Worm (Caenorhabditis elegans) whole organism, late embryonic: ENCODE data around the gene erh-1.

Source experiments
- C38D4.7 ChIP-seq: fragments of 200-800 bp; sonication (Bioruptor generic); optimal IDR thresholded peaks from 2 replicates; lab custom pipeline; 2018; ENCODE audit warnings: mild to moderate bottlenecking, missing genetic modification characterization, moderate library complexity, missing compliant biosample characterization
- K02D7.2 ChIP-seq: sonication (generic microtip); optimal IDR thresholded peaks from 2 replicates; lab custom pipeline; 2017; ENCODE audit warnings: mild to moderate bottlenecking, missing genetic modification characterization, missing compliant biosample characterization
- K09A11.1 ChIP-seq: sonication (generic microtip); optimal IDR thresholded peaks from 2 replicates; lab custom pipeline; 2017; ENCODE audit warnings: antibody characterized with exemption, mild to moderate bottlenecking, missing genetic modification characterization, missing compliant biosample characterization; ENCODE audit not compliant: insufficient read depth
- T23F11.4 ChIP-seq: fragments of 200-800 bp; sonication (Bioruptor generic); optimal IDR thresholded peaks from 2 replicates; lab custom pipeline; 2018; ENCODE audit warnings: mild to moderate bottlenecking, missing genetic modification characterization, missing compliant biosample characterization
- Y22D7AL.16 ChIP-seq: sonication (generic microtip); optimal IDR thresholded peaks from 2 replicates; lab custom pipeline; 2016; ENCODE audit warnings: missing genetic modification characterization, missing compliant biosample characterization
- ahr-1 ChIP-seq: sonication (generic microtip); optimal IDR thresholded peaks from 2 replicates; lab custom pipeline; 2016; ENCODE audit warnings: missing genetic modification characterization, missing compliant biosample characterization
- ama-1 ChIP-seq: fragments of 150-350 bp; optimal IDR thresholded peaks from 2 replicates; lab custom pipeline; 2014
- ceh-14 ChIP-seq: sonication (generic microtip); optimal IDR thresholded peaks from 2 replicates; lab custom pipeline; 2016; ENCODE audit warnings: missing genotype, missing genetic modification characterization, missing compliant biosample characterization
- ceh-18 ChIP-seq: sonication (generic microtip); optimal IDR thresholded peaks from 2 replicates; lab custom pipeline; 2016; ENCODE audit warnings: missing genetic modification characterization, missing compliant biosample characterization
- ceh-2 ChIP-seq: sonication (generic microtip); optimal IDR thresholded peaks from 2 replicates; lab custom pipeline; 2016; ENCODE audit warnings: missing genotype, missing genetic modification characterization, missing compliant biosample characterization
- ceh-22 ChIP-seq: sonication (generic microtip); optimal IDR thresholded peaks from 2 replicates; lab custom pipeline; 2017; ENCODE audit warnings: missing biosample characterization, missing genetic modification characterization
- ceh-24 ChIP-seq: sonication (generic microtip); optimal IDR thresholded peaks from 2 replicates; lab custom pipeline; 2016; ENCODE audit warnings: mild to moderate bottlenecking, missing genetic modification characterization, missing compliant biosample characterization
- ceh-30 ChIP-seq: fragments of 150-350 bp; optimal IDR thresholded peaks from 2 replicates; lab custom pipeline; 2014; ENCODE audit warnings: missing biosample characterization, missing genetic modification characterization
- ceh-34 ChIP-seq: sonication (generic microtip); optimal IDR thresholded peaks from 2 replicates; lab custom pipeline; 2016; ENCODE audit warnings: mild to moderate bottlenecking, missing genetic modification characterization, missing compliant biosample characterization
- ceh-45 ChIP-seq: fragments of 200-800 bp; sonication (Bioruptor generic); IDR thresholded peaks from 2 replicates; pipeline ENCODE4 v1.3.6; 2022; ENCODE audit warnings: missing genetic modification reagents, missing genetic modification characterization, missing compliant biosample characterization
- che-1 ChIP-seq: sonication (generic microtip); optimal IDR thresholded peaks from 2 replicates; lab custom pipeline; 2016; ENCODE audit warnings: mild to moderate bottlenecking, missing genetic modification characterization, missing compliant biosample characterization
- dmd-4 ChIP-seq: sonication (generic microtip); optimal IDR thresholded peaks from 2 replicates; lab custom pipeline; 2016; ENCODE audit warnings: borderline replicate concordance, missing genetic modification characterization, missing compliant biosample characterization
- elt-2 ChIP-seq: sonication (generic microtip); optimal IDR thresholded peaks from 2 replicates; lab custom pipeline; 2016; ENCODE audit warnings: missing genetic modification reagents, missing genetic modification characterization, missing compliant biosample characterization
- ets-4 ChIP-seq: sonication (generic microtip); optimal IDR thresholded peaks from 2 replicates; lab custom pipeline; 2016; ENCODE audit warnings: missing genetic modification characterization, missing compliant biosample characterization
- eyg-1 ChIP-seq: sonication (generic microtip); optimal IDR thresholded peaks from 2 replicates; lab custom pipeline; 2016; ENCODE audit warnings: missing genotype, missing genetic modification characterization, missing compliant biosample characterization
- fax-1 ChIP-seq: sonication (generic microtip); optimal IDR thresholded peaks from 2 replicates; lab custom pipeline; 2016; ENCODE audit warnings: missing genotype, missing genetic modification characterization, missing compliant biosample characterization
- fkh-10 ChIP-seq: fragments of 150-350 bp; optimal IDR thresholded peaks from 2 replicates; lab custom pipeline; 2014; ENCODE audit warnings: missing biosample characterization, missing genetic modification reagents, missing genetic modification characterization
- fkh-6 ChIP-seq: sonication (generic microtip); optimal IDR thresholded peaks from 2 replicates; lab custom pipeline; 2016; ENCODE audit warnings: missing genetic modification characterization, missing compliant biosample characterization
- gmeb-2 ChIP-seq: sonication (generic microtip); optimal IDR thresholded peaks from 2 replicates; lab custom pipeline; 2016; ENCODE audit warnings: missing genetic modification characterization, inconsistent platforms, missing compliant biosample characterization
- hlh-13 ChIP-seq: fragments of 200-800 bp; sonication (Bioruptor generic); optimal IDR thresholded peaks from 2 replicates; lab custom pipeline; 2018; ENCODE audit warnings: mild to moderate bottlenecking, missing genetic modification characterization, missing compliant biosample characterization
- hlh-15 ChIP-seq: sonication (generic microtip); optimal IDR thresholded peaks from 2 replicates; lab custom pipeline; 2016; ENCODE audit warnings: missing genetic modification characterization, missing compliant biosample characterization
- hlh-30 ChIP-seq: sonication (generic microtip); optimal IDR thresholded peaks from 2 replicates; lab custom pipeline; 2017; ENCODE audit warnings: antibody characterized with exemption, missing genetic modification characterization, missing compliant biosample characterization; ENCODE audit not compliant: insufficient read depth
- hlh-8 ChIP-seq: sonication (generic microtip); optimal IDR thresholded peaks from 2 replicates; lab custom pipeline; 2016; ENCODE audit warnings: missing genotype, missing genetic modification characterization, missing compliant biosample characterization
- lim-6 ChIP-seq: sonication (generic microtip); optimal IDR thresholded peaks from 2 replicates; lab custom pipeline; 2016; ENCODE audit warnings: missing genetic modification characterization, missing compliant biosample characterization
- mec-3 ChIP-seq: sonication (generic microtip); optimal IDR thresholded peaks from 2 replicates; lab custom pipeline; 2016; ENCODE audit warnings: borderline replicate concordance, missing genetic modification characterization, missing compliant biosample characterization
- nfya-1 ChIP-seq: sonication (generic microtip); optimal IDR thresholded peaks from 2 replicates; lab custom pipeline; 2017; ENCODE audit warnings: missing genetic modification characterization, mild to moderate bottlenecking, missing compliant biosample characterization, antibody characterized with exemption, moderate library complexity
- nhr-11 ChIP-seq: fragments of 150-350 bp; optimal IDR thresholded peaks from 2 replicates; lab custom pipeline; 2014; ENCODE audit warnings: missing biosample characterization, missing genetic modification characterization
- nhr-232 ChIP-seq: sonication (generic microtip); optimal IDR thresholded peaks from 2 replicates; lab custom pipeline; 2016; ENCODE audit warnings: missing genetic modification characterization, missing compliant biosample characterization
- odd-2 ChIP-seq: sonication (generic microtip); optimal IDR thresholded peaks from 2 replicates; lab custom pipeline; 2017; ENCODE audit warnings: antibody characterized with exemption, mild to moderate bottlenecking, missing genetic modification characterization, missing compliant biosample characterization
- pat-9 ChIP-seq: fragments of 200-800 bp; sonication (Bioruptor generic); optimal IDR thresholded peaks from 2 replicates; lab custom pipeline; 2018; ENCODE audit warnings: mild to moderate bottlenecking, missing genetic modification characterization, moderate library complexity, missing compliant biosample characterization
- pax-1 ChIP-seq: fragments of 150-350 bp; optimal IDR thresholded peaks from 2 replicates; lab custom pipeline; 2014; ENCODE audit warnings: missing biosample characterization, missing genetic modification characterization
- pha-2 ChIP-seq: sonication (generic microtip); optimal IDR thresholded peaks from 2 replicates; lab custom pipeline; 2017; ENCODE audit warnings: mild to moderate bottlenecking, missing genetic modification characterization, missing compliant biosample characterization
- pqm-1 ChIP-seq: sonication (generic microtip); optimal IDR thresholded peaks from 2 replicates; lab custom pipeline; 2016; ENCODE audit warnings: missing genetic modification characterization, missing compliant biosample characterization
- ref-2 ChIP-seq: sonication (generic microtip); optimal IDR thresholded peaks from 2 replicates; lab custom pipeline; 2016; ENCODE audit warnings: missing genetic modification characterization, missing compliant biosample characterization
- sox-2 ChIP-seq: fragments of 200-800 bp; sonication (Bioruptor generic); IDR thresholded peaks from 2 replicates; pipeline ENCODE4 v1.3.6; 2022; ENCODE audit warnings: missing genetic modification reagents, missing genetic modification characterization, missing compliant biosample characterization
- sox-4 ChIP-seq: sonication (generic microtip); optimal IDR thresholded peaks from 2 replicates; lab custom pipeline; 2017; ENCODE audit warnings: mild to moderate bottlenecking, missing genetic modification characterization, inconsistent platforms, missing compliant biosample characterization
- syd-9 ChIP-seq: sonication (generic microtip); optimal IDR thresholded peaks from 2 replicates; lab custom pipeline; 2016; ENCODE audit warnings: mild to moderate bottlenecking, missing genetic modification characterization, moderate library complexity, missing compliant biosample characterization
- tbx-2 ChIP-seq: sonication (generic microtip); optimal IDR thresholded peaks from 2 replicates; lab custom pipeline; 2016; ENCODE audit warnings: missing genetic modification characterization, missing compliant biosample characterization
- tbx-7 ChIP-seq: sonication (generic microtip); optimal IDR thresholded peaks from 2 replicates; lab custom pipeline; 2016; ENCODE audit warnings: missing genotype, missing genetic modification characterization, missing compliant biosample characterization
- unc-3 ChIP-seq, 2 experiments: fragments of 200-800 bp in 1 of 2; sonication (Bioruptor generic) in 1 of 2; sonication (generic microtip) in 1 of 2; conservative IDR thresholded peaks in 1 of 2; optimal IDR thresholded peaks in 1 of 2; 2 replicates each; pipeline versions ENCODE4 v1.3.6 to Lab custom; 2016 to 2022; ENCODE audit warnings: missing compliant biosample characterization in 2 of 2, missing genetic modification characterization in 2 of 2, missing genetic modification reagents in 1 of 2
- unc-42 ChIP-seq: sonication (generic microtip); optimal IDR thresholded peaks from 2 replicates; lab custom pipeline; 2016; ENCODE audit warnings: missing genotype, missing genetic modification characterization, missing compliant biosample characterization
- unc-55 ChIP-seq: sonication (generic microtip); optimal IDR thresholded peaks from 2 replicates; lab custom pipeline; 2017; ENCODE audit warnings: missing biosample characterization, missing genetic modification reagents, missing genetic modification characterization
- unc-86 ChIP-seq: sonication (generic microtip); optimal IDR thresholded peaks from 2 replicates; lab custom pipeline; 2016; ENCODE audit warnings: missing genetic modification characterization, missing compliant biosample characterization
- zip-5 ChIP-seq: sonication (generic microtip); optimal IDR thresholded peaks from 2 replicates; lab custom pipeline; 2016; ENCODE audit warnings: missing genetic modification characterization, missing compliant biosample characterization
- ztf-16 ChIP-seq: sonication (generic microtip); optimal IDR thresholded peaks from 2 replicates; lab custom pipeline; 2017; ENCODE audit warnings: missing genetic modification characterization, missing compliant biosample characterization

erh-1 gene

ce11 chrV:10578938-10579337 is at the start of gene erh-1, which contains the start of gene lpd-9:
Gene erh-1 (minus strand): TSS chrV:10579141.
Gene lpd-9 (plus strand): TSS chrV:10579305.
- TF ChIP-seq mec-3 (tag; lab: Kevin White, UChicago) (no peak), T23F11.4 (GFP tag; lab: Kevin White, UChicago) (no peak), zip-5 (tag; lab: Kevin White, UChicago) (peak; percentile 8), K02D7.2 (no peak), nhr-11 (tag; lab: Kevin White, UChicago) (no peak), ceh-34 (tag; lab: Kevin White, UChicago) (no peak), ceh-18 (tag; lab: Kevin White, UChicago) (peak; percentile 20), fax-1 (no peak), elt-2 (peak; percentile 68), unc-42 (tag; lab: Kevin White, UChicago) (peak; percentile 15), Y22D7AL.16 (tag; lab: Kevin White, UChicago) (peak; percentile 11), ceh-14 (tag; lab: Kevin White, UChicago) (peak; percentile 43), ceh-2 (tag; lab: Kevin White, UChicago) (peak; percentile 37), fkh-6 (tag; lab: Kevin White, UChicago) (no peak), ceh-45 (no peak), tbx-2 (tag; lab: Kevin White, UChicago) (no peak), dmd-4 (tag; lab: Kevin White, UChicago) (no peak), pha-2 (no peak), nhr-232 (tag; lab: Kevin White, UChicago) (no peak), unc-86 (peak; percentile 23), hlh-15 (tag; lab: Kevin White, UChicago) (no peak), sox-4 (tag; lab: Kevin White, UChicago) (no peak), lim-6 (tag; lab: Kevin White, UChicago) (no peak), ama-1 (lab: Kevin White, UChicago) (no peak), ceh-30 (no peak), unc-55 (GFP tag; lab: Kevin White, UChicago) (no peak), ceh-24 (tag; lab: Kevin White, UChicago) (no peak), ceh-22 (tag; lab: Kevin White, UChicago) (no peak), hlh-13 (GFP tag; lab: Kevin White, UChicago) (no peak), gmeb-2 (no peak), ztf-16 (tag; lab: Kevin White, UChicago) (peak; percentile 29), pax-1 (peak; percentile 12), che-1 (tag; lab: Kevin White, UChicago) (peak; percentile 26), unc-3 (GFP tag; conservative IDR thresholded peaks at IDR 0.05; lab: Robert Waterston, UW) (no peak), unc-3 (tag; optimal IDR thresholded peaks at IDR 0.05; lab: Kevin White, UChicago) (no peak), K09A11.1 (tag; lab: Kevin White, UChicago) (no peak), pqm-1 (tag; lab: Kevin White, UChicago) (no peak), hlh-8 (tag; lab: Kevin White, UChicago) (no peak), odd-2 (tag; lab: Kevin White, UChicago) (no peak), eyg-1 (tag; lab: Kevin White, UChicago) (no peak), nfya-1 (tag; lab: Kevin White, UChicago) (peak; percentile 44), tbx-7 (tag; lab: Kevin White, UChicago) (no peak), sox-2 (GFP tag; lab: Robert Waterston, UW) (no peak), syd-9 (tag; lab: Kevin White, UChicago) (no peak), fkh-10 (GFP tag; lab: Kevin White, UChicago) (no peak), C38D4.7 (GFP tag; lab: Kevin White, UChicago) (no peak), ahr-1 (tag; lab: Kevin White, UChicago) (no peak), hlh-30 (tag; lab: Kevin White, UChicago) (no peak), ref-2 (tag; lab: Kevin White, UChicago) (peak; percentile 25), pat-9 (tag; lab: Kevin White, UChicago) (no peak), ets-4 (no peak)
